Fruit fly (Drosophila melanogaster) whole organism, wandering third instar larva: ENCODE measurements around the gene Cypl.

Source experiments
- Abd-B ChIP-seq: fragments of >200 bp; optimal IDR thresholded peaks from 2 replicates; lab custom pipeline; 2017; ENCODE audit warnings: missing biosample characterization, missing genetic modification characterization
- CG32264 ChIP-seq: fragments of 200-800 bp; sonication (Bioruptor generic); optimal IDR thresholded peaks from 2 replicates; lab custom pipeline; 2016; ENCODE audit warnings: missing biosample characterization, missing genetic modification characterization
- CG9705 ChIP-seq: fragments of 200-800 bp; sonication (Bioruptor generic); optimal IDR thresholded peaks from 2 replicates; lab custom pipeline; 2018; ENCODE audit warnings: missing biosample characterization, mild to moderate bottlenecking, missing genetic modification characterization
- CrebA ChIP-seq: fragments of 200-800 bp; sonication (Bioruptor generic); optimal IDR thresholded peaks from 2 replicates; lab custom pipeline; 2016; ENCODE audit warnings: missing biosample characterization, mild to moderate bottlenecking, missing genetic modification characterization, borderline replicate concordance
- Dfd ChIP-seq: fragments of >200 bp; optimal IDR thresholded peaks from 2 replicates; lab custom pipeline; 2017; ENCODE audit warnings: missing biosample characterization, missing genetic modification characterization
- Dif ChIP-seq: fragments of 200-275, 200-300 bp; sonication (Bioruptor generic); optimal IDR thresholded peaks from 2 replicates; lab custom pipeline; 2018; ENCODE audit warnings: missing biosample characterization, missing genetic modification characterization; ENCODE audit not compliant: partially characterized antibody
- GATAd ChIP-seq: sonication (Bioruptor generic); optimal IDR thresholded peaks from 2 replicates; lab custom pipeline; 2016; ENCODE audit warnings: missing biosample characterization, missing genetic modification characterization
- HLH106 ChIP-seq: fragments of 200-800 bp; optimal IDR thresholded peaks from 3 replicates; lab custom pipeline; 2019; ENCODE audit warnings: missing biosample characterization, mild to moderate bottlenecking, missing genetic modification characterization, moderate library complexity
- Hnf4 ChIP-seq: fragments of 200-800 bp; sonication (Bioruptor generic); optimal IDR thresholded peaks from 2 replicates; lab custom pipeline; 2016; ENCODE audit warnings: missing biosample characterization, mild to moderate bottlenecking, missing genetic modification characterization
- Hr78 ChIP-seq: fragments of >200 bp; optimal IDR thresholded peaks from 2 replicates; lab custom pipeline; 2017; ENCODE audit warnings: missing biosample characterization, missing genetic modification characterization
- Hr83 ChIP-seq: fragments of 200-300 bp; sonication (Bioruptor generic); optimal IDR thresholded peaks from 2 replicates; lab custom pipeline; 2016; ENCODE audit warnings: missing biosample characterization, mild to moderate bottlenecking, missing genetic modification characterization, moderate library complexity; ENCODE audit not compliant: poor library complexity, severe bottlenecking
- Jra ChIP-seq: sonication (Bioruptor generic); optimal IDR thresholded peaks from 2 replicates; lab custom pipeline; 2016; ENCODE audit warnings: missing biosample characterization, missing genetic modification characterization
- Mio ChIP-seq: sonication (Bioruptor generic); optimal IDR thresholded peaks from 2 replicates; lab custom pipeline; 2016; ENCODE audit warnings: missing biosample characterization, missing genetic modification characterization
- Myc ChIP-seq: fragments of >200 bp; optimal IDR thresholded peaks from 2 replicates; lab custom pipeline; 2017
- N ChIP-seq: fragments of >200 bp; optimal IDR thresholded peaks from 2 replicates; lab custom pipeline; 2018; ENCODE audit warnings: missing biosample characterization, missing external identifiers, missing genetic modification characterization
- OdsH ChIP-seq: fragments of 200-800 bp; sonication (Bioruptor generic); optimal IDR thresholded peaks from 2 replicates; lab custom pipeline; 2016; ENCODE audit warnings: missing biosample characterization, mild to moderate bottlenecking, missing genetic modification characterization
- Rel ChIP-seq, 2 experiments: fragments of 200-800 bp; sonication (Bioruptor generic) in 1 of 2; optimal IDR thresholded peaks; 2 replicates in 1 of 2; 3 replicates in 1 of 2; lab custom pipeline; 2016 to 2019; ENCODE audit warnings: mild to moderate bottlenecking in 2 of 2, missing biosample characterization in 2 of 2, missing genetic modification characterization in 2 of 2, moderate library complexity in 1 of 2
- Sp1 ChIP-seq: fragments of 200-800 bp; sonication (Bioruptor generic); optimal IDR thresholded peaks from 3 replicates; lab custom pipeline; 2019; ENCODE audit warnings: missing biosample characterization, mild to moderate bottlenecking, missing genetic modification characterization, moderate library complexity
- br ChIP-seq: fragments of 200-800 bp; sonication (Bioruptor generic); optimal IDR thresholded peaks from 2 replicates; lab custom pipeline; 2016; ENCODE audit warnings: missing biosample characterization, missing genetic modification characterization
- brk ChIP-seq: fragments of 200-800 bp; sonication (Bioruptor generic); optimal IDR thresholded peaks from 2 replicates; lab custom pipeline; 2016; ENCODE audit warnings: missing biosample characterization, mild to moderate bottlenecking, missing genetic modification characterization
- dl ChIP-seq, 2 experiments: fragments of 175-275, 200-275 bp in 1 of 2; fragments of 200-275 bp in 1 of 2; sonication (Bioruptor generic); optimal IDR thresholded peaks; lab custom pipeline; 2018; ENCODE audit warnings: mild to moderate bottlenecking in 2 of 2, missing biosample characterization in 2 of 2, missing genetic modification characterization in 2 of 2, moderate library complexity in 2 of 2; ENCODE audit not compliant: partially characterized antibody in 2 of 2, insufficient read depth in 1 of 2
- dmrt93B ChIP-seq: fragments of 200-800 bp; sonication (Bioruptor generic); optimal IDR thresholded peaks from 2 replicates; lab custom pipeline; 2018; ENCODE audit warnings: missing biosample characterization, mild to moderate bottlenecking, missing genetic modification characterization
- dsf ChIP-seq: sonication (Bioruptor generic); optimal IDR thresholded peaks from 2 replicates; lab custom pipeline; 2016; ENCODE audit warnings: missing biosample characterization, missing genetic modification characterization, borderline replicate concordance
- ey ChIP-seq: fragments of 200-800 bp; sonication (Bioruptor generic); optimal IDR thresholded peaks from 2 replicates; lab custom pipeline; 2016; ENCODE audit warnings: missing biosample characterization, missing genetic modification characterization
- foxo ChIP-seq, 2 experiments: fragments of 200-800 bp; sonication (Bioruptor generic); optimal IDR thresholded peaks; 2 replicates in 1 of 2; 3 replicates in 1 of 2; lab custom pipeline; 2016 to 2017; ENCODE audit warnings: missing biosample characterization in 2 of 2, missing genetic modification characterization in 2 of 2
- fru ChIP-seq: fragments of 200-800 bp; sonication (Bioruptor generic); optimal IDR thresholded peaks from 3 replicates; lab custom pipeline; 2016; ENCODE audit warnings: missing biosample characterization, mild to moderate bottlenecking, missing genetic modification characterization
- h ChIP-seq: fragments of 200-800 bp; sonication (Bioruptor generic); optimal IDR thresholded peaks from 3 replicates; lab custom pipeline; 2016; ENCODE audit warnings: missing biosample characterization, mild to moderate bottlenecking, missing genetic modification characterization
- jim ChIP-seq: fragments of 175-275, 200-325 bp; sonication (Bioruptor generic); optimal IDR thresholded peaks from 2 replicates; lab custom pipeline; 2016; ENCODE audit warnings: missing biosample characterization, mild to moderate bottlenecking, missing genetic modification characterization
- lola ChIP-seq: fragments of >200 bp; optimal IDR thresholded peaks from 2 replicates; lab custom pipeline; 2017; ENCODE audit warnings: missing biosample characterization, missing genetic modification characterization
- pan ChIP-seq: fragments of >200 bp; optimal IDR thresholded peaks from 2 replicates; lab custom pipeline; 2017
- psq ChIP-seq: fragments of 200-800 bp; sonication (Bioruptor generic); optimal IDR thresholded peaks from 3 replicates; lab custom pipeline; 2017; ENCODE audit warnings: missing biosample characterization, mild to moderate bottlenecking, missing genetic modification characterization, moderate library complexity
- rgr ChIP-seq: fragments of 200-800 bp; sonication (Bioruptor generic); optimal IDR thresholded peaks from 3 replicates; lab custom pipeline; 2016; ENCODE audit warnings: missing biosample characterization, mild to moderate bottlenecking, missing genetic modification characterization
- sage ChIP-seq: fragments of 200-800 bp; sonication (Bioruptor generic); optimal IDR thresholded peaks from 2 replicates; lab custom pipeline; 2016; ENCODE audit warnings: missing biosample characterization, mild to moderate bottlenecking, missing genetic modification characterization
- tai ChIP-seq: sonication (Bioruptor generic); optimal IDR thresholded peaks from 2 replicates; lab custom pipeline; 2016; ENCODE audit warnings: missing biosample characterization, missing genetic modification characterization
- usp ChIP-seq: fragments of >200 bp; optimal IDR thresholded peaks from 2 replicates; lab custom pipeline; 2017; ENCODE audit warnings: missing biosample characterization, missing genetic modification characterization
- woc ChIP-seq: sonication (Bioruptor generic); optimal IDR thresholded peaks from 2 replicates; lab custom pipeline; 2016; ENCODE audit warnings: missing biosample characterization, mild to moderate bottlenecking, missing genetic modification characterization

Cypl gene

DNA sequence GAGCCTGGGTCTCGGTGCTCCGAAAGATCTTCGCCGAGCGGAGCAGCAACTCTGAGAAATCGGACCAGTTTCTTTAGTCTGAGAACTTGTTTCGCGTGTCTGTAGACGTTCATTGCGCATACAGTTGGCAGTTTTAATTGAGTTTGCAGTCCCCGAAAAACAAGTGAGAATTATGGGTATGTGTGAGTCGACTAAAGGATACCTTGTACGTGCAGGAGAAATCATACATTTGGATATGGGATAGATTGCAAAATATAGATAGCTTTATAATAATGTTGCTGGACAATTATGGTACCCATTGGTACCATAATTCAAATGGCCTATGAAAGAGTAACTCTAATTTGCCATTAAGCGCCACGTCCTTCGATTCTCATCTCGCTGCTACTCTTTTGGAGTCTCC lies 9.7 kb upstream of the Cypl start:
- no peak for TF ChIP-seq h (GFP tag; lab: Kevin White, UChicago)
- TF ChIP-seq Rel (GFP tag; optimal IDR thresholded peaks at IDR 0.05; lab: Kevin White, UChicago), result no peak
- peak; percentile 32 for TF ChIP-seq Rel (tag; optimal IDR thresholded peaks at IDR 0.05; lab: Kevin White, UChicago)
- TF ChIP-seq dl (GFP tag; optimal IDR thresholded peaks at IDR 0.05; lab: Kevin White, UChicago; ENCODE audit: insufficient read depth in 1 of 2, partially characterized antibody in 2 of 2), result no peak
- TF ChIP-seq woc (GFP tag; lab: Kevin White, UChicago), result peak; percentile 75
- no peak for TF ChIP-seq HLH106
- no peak for TF ChIP-seq lola
- TF ChIP-seq, all 38 proteins: peak for 2

DNA sequence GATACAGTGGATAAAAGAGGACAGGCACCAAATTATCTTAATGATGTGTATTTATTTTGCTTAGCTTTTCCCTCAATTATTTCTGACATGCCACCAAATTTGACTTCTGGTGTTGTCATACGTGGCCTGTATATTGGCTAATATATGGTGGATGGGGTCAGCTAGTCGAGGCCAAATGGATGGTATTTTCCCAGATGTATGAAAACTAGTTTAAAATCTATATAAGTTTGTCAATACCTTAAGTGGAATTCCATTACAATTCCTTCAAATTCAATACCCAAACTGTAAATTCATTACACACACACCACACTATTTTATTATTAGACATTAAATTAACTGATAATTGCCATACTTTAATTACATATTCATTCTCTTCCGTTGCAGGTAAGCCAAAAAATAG lies 9.1 kb upstream of the Cypl start:
- TF ChIP-seq N (GFP tag; lab: Kevin White, UChicago) (no peak), Dif (no peak), dmrt93B (GFP tag; lab: Kevin White, UChicago) (no peak), rgr (GFP tag; lab: Kevin White, UChicago) (no peak), br (GFP tag; lab: Kevin White, UChicago) (no peak), Hr83 (GFP tag; lab: Kevin White, UChicago) (no peak), usp (GFP tag; lab: Kevin White, UChicago) (no peak), foxo (GFP tag; optimal IDR thresholded peaks at IDR 0.05; lab: Kevin White, UChicago) (no peak), Mio (no peak), CG9705 (no peak), ey (GFP tag; lab: Kevin White, UChicago) (no peak), OdsH (GFP tag; lab: Kevin White, UChicago) (no peak), lola (no peak), Myc (lab: Kevin White, UChicago) (no peak), CG32264 (GFP tag; lab: Kevin White, UChicago) (no peak), jim (GFP tag; lab: Kevin White, UChicago) (no peak)

DNA sequence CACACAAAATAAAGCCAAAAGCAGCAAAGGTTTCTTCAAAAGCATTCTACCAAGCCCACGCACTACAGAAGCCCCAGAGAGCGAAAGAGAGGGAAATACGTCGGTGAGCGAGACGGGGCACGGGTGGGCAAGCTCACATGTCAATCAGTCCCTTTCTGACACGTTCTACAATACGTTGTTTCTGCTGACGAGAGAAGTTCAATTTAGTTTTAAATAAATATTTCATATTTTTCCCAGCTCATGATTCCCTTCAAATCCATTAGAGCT lies 8.0 kb upstream of the Cypl start:
- no peak for TF ChIP-seq Jra (GFP tag; lab: Kevin White, UChicago)
- no peak for TF ChIP-seq woc (GFP tag; lab: Kevin White, UChicago)
- no peak for TF ChIP-seq Hr83 (GFP tag; lab: Kevin White, UChicago)
- no peak for TF ChIP-seq CrebA (GFP tag; lab: Kevin White, UChicago)
- no peak for TF ChIP-seq CG32264 (GFP tag; lab: Kevin White, UChicago)
- no peak for TF ChIP-seq Dif
- TF ChIP-seq Rel (GFP tag; optimal IDR thresholded peaks at IDR 0.05; lab: Kevin White, UChicago), result no peak
- no peak for TF ChIP-seq Rel (tag; optimal IDR thresholded peaks at IDR 0.05; lab: Kevin White, UChicago)
- TF ChIP-seq brk (GFP tag; lab: Kevin White, UChicago), result no peak
- TF ChIP-seq foxo (GFP tag; optimal IDR thresholded peaks at IDR 0.05; lab: Kevin White, UChicago), result no peak
- TF ChIP-seq sage (GFP tag; lab: Kevin White, UChicago), result no peak
- TF ChIP-seq pan (lab: Kevin White, UChicago), result no peak
- TF ChIP-seq rgr (GFP tag; lab: Kevin White, UChicago), result no peak
- no peak for TF ChIP-seq lola
- TF ChIP-seq GATAd, result no peak
- TF ChIP-seq h (GFP tag; lab: Kevin White, UChicago), result no peak
- no peak for TF ChIP-seq Hr78 (GFP tag; lab: Kevin White, UChicago)
- TF ChIP-seq Mio, result no peak

DNA sequence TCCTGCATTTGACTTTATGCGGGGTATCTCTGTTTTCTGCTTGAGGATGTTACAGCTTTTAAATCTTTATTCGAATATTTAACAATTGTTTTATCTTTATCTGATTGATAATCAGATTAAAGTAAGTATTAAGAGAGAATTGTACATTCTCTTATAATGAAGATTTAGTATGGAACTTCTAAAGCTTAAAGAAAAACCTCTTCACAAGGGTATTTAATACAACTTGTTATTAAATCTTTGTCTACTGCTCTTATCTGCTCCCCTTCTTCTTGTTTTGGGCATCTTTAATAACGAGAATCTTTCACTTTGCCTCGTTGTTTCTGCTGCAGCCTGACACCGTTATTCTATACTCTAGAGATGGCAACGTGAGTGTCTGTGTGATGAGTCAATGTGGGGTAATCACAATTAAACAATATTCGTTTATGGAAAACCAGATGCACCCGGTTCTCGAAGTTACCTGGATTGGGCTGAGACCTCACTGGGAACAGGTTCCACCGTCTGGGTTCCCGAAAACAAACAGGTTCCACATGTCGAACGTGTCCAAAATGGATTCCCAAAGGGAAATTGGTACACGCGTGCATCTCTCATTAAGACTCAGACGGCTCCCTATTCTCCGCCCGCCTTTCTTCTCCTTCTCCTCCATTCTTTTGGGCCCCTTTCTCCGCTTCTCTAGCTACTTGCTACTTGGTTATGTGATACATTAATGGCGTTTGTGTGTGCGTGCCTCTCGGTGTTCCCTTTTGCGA lies 7.5 kb upstream of the Cypl start:
- TF ChIP-seq Mio (no peak), br (GFP tag; lab: Kevin White, UChicago) (peak; percentile 71), rgr (GFP tag; lab: Kevin White, UChicago) (peak; percentile 60), Hr83 (GFP tag; lab: Kevin White, UChicago) (no peak), OdsH (GFP tag; lab: Kevin White, UChicago) (peak; percentile 72), foxo (GFP tag; optimal IDR thresholded peaks at IDR 0.05; lab: Kevin White, UChicago) (peak in 1 of 2 experiments; percentile 83), Hr78 (GFP tag; lab: Kevin White, UChicago) (no peak), pan (lab: Kevin White, UChicago) (no peak), HLH106 (peak; percentile 69), dmrt93B (GFP tag; lab: Kevin White, UChicago) (peak; percentile 42), Rel (GFP tag; optimal IDR thresholded peaks at IDR 0.05; lab: Kevin White, UChicago) (no peak), Rel (tag; optimal IDR thresholded peaks at IDR 0.05; lab: Kevin White, UChicago) (peak; percentile 91), CG9705 (peak; percentile 43), Myc (lab: Kevin White, UChicago) (no peak), sage (GFP tag; lab: Kevin White, UChicago) (no peak), dsf (GFP tag; lab: Kevin White, UChicago) (peak; percentile 8), woc (GFP tag; lab: Kevin White, UChicago) (peak; percentile 87), h (GFP tag; lab: Kevin White, UChicago) (peak; percentile 71), dl (GFP tag; optimal IDR thresholded peaks at IDR 0.05; lab: Kevin White, UChicago; ENCODE audit: insufficient read depth in 1 of 2, partially characterized antibody in 2 of 2) (no peak), Dif (no peak), Hnf4 (GFP tag; lab: Kevin White, UChicago) (peak; percentile 12), psq (GFP tag; lab: Kevin White, UChicago) (peak; percentile 57), jim (GFP tag; lab: Kevin White, UChicago) (no peak), CrebA (GFP tag; lab: Kevin White, UChicago) (no peak), Abd-B (GFP tag; lab: Kevin White, UChicago) (no peak), Dfd (GFP tag; lab: Kevin White, UChicago) (no peak), Jra (GFP tag; lab: Kevin White, UChicago) (peak; percentile 63), fru (GFP tag; lab: Kevin White, UChicago) (peak; percentile 76), tai (peak; percentile 56), lola (no peak), usp (GFP tag; lab: Kevin White, UChicago) (no peak), Sp1 (peak; percentile 76), GATAd (no peak), CG32264 (GFP tag; lab: Kevin White, UChicago) (no peak), ey (GFP tag; lab: Kevin White, UChicago) (peak; percentile 75)
